Fruit fly (Drosophila melanogaster): ENCODE results near the gene sima.

sima gene

DNA sequence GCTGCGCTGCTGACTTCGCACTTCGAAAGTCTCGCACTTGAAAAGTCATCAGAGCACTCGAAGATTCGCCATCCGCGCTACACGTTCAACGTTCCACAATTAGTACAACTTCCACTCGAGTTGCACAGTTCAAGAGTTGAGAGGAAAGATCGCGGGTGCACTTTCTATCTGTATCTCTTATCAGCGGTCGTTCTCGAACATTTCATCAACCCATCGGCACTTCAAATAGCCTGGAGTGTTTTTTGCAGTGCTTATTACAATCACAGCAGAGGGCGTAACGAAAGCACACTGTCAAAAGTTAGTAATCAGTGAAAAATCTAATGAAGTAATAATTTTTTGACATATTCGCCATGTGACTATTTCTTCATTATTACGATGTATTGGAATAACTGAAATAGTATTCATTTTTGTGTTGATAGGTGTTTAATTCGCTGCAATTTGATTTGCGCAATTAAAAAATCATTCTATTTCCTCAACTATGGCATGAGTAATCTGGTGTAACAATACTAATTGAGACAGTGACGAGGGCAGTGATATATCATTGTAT lies 43.4 kb downstream of the sima start (continued):
- TF ChIP-seq spab (GFP tag; optimal IDR thresholded peaks at IDR 0.05) (no peak), CG31627 (GFP tag; optimal IDR thresholded peaks at IDR 0.05) (peak; percentile 31), Hr4 (GFP tag; optimal IDR thresholded peaks at IDR 0.05) (peak; percentile 43), CG3032 (tag; optimal IDR thresholded peaks at IDR 0.05) (peak; percentile 18), fd85E (GFP tag; optimal IDR thresholded peaks at IDR 0.05) (no peak), CG8119 (GFP tag; IDR thresholded peaks at IDR 0.05) (peak; percentile 49; the same call in 1 of the 3 replicates), Hr39 (GFP tag; optimal IDR thresholded peaks at IDR 0.05) (peak; percentile 47), net (GFP tag; optimal IDR thresholded peaks at IDR 0.05) (no peak), Sox102F (GFP tag; optimal IDR thresholded peaks at IDR 0.05) (no peak), dac (GFP tag; optimal IDR thresholded peaks at IDR 0.05) (no peak), Gug (GFP tag; IDR thresholded peaks at IDR 0.05) (peak; percentile 38; the same call in 1 of the 2 replicates), CG11762 (GFP tag; optimal IDR thresholded peaks at IDR 0.05; ENCODE audit: insufficient read depth) (no peak), pdm3 (GFP tag; optimal IDR thresholded peaks at IDR 0.05) (peak; percentile 46)

DNA sequence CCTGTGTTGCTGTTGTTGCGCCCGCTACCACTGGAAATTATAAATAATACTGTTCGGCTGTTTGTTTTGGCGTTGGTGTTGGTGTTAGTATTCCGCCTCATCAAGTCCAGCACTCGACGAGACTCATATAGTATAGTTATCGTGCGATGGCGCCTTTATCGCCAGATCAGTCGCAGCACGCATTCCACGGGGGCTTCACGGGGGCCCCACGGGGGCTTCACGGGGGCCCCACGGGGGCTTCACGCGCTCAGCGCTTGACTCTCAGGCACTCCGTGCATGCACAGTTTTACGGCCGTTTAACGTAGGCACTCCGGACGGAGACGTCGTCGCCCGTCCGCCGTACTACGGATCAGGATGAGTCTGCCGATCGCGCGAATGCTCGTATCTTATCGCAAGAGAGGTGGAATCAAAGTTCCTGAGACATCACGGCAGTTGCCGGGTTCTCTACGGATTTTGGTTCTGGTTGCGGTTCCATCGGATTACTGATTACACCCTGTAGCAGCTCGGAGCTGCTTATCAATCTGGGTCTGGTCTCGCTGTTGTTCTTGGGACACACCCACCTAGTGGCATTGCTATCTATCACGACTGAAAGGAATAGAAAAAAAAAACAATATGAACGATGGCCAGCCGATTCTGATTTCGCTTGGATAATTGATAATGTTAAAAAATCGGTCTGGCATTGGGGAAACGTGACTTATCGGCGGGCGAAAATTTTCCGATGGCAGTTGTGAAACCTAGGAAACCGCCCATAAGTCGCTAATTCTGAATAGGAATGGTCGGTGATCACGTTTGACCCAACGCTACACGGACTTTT lies 44.9 kb downstream of the sima start:
- TF ChIP-seq esn (GFP tag; optimal IDR thresholded peaks at IDR 0.05) (peak; percentile 11), CG34406 (GFP tag; optimal IDR thresholded peaks at IDR 0.05) (no peak), Gug (GFP tag; IDR thresholded peaks at IDR 0.05) (no peak), CG6163 (GFP tag; IDR thresholded peaks at IDR 0.05) (peak; percentile 32; the same call in 1 of the 3 replicates), CG9139 (GFP tag; optimal IDR thresholded peaks at IDR 0.05) (no peak), fkh (GFP tag; optimal IDR thresholded peaks at IDR 0.05) (peak; percentile 21), CG8632 (GFP tag; optimal IDR thresholded peaks at IDR 0.05) (no peak), CG1621 (tag; optimal IDR thresholded peaks at IDR 0.05) (peak; percentile 40), CG10669 (GFP tag; optimal IDR thresholded peaks at IDR 0.05) (no peak), Sox15 (GFP tag; optimal IDR thresholded peaks at IDR 0.05) (no peak), svp (GFP tag) (peak; percentile 97), Eip78C (GFP tag) (peak; percentile 73), CG8119 (GFP tag; IDR thresholded peaks at IDR 0.05) (no peak), CG10631 (GFP tag; optimal IDR thresholded peaks at IDR 0.05) (no peak), achi (GFP tag; optimal IDR thresholded peaks at IDR 0.05) (no peak), vri (GFP tag; optimal IDR thresholded peaks at IDR 0.05) (peak; percentile 84), CG6808 (GFP tag; optimal IDR thresholded peaks at IDR 0.05) (no peak), dac (GFP tag; optimal IDR thresholded peaks at IDR 0.05) (no peak), salr (GFP tag; optimal IDR thresholded peaks at IDR 0.05) (no peak), CG3919 (GFP tag; optimal IDR thresholded peaks at IDR 0.05) (peak; percentile 18), net (GFP tag; optimal IDR thresholded peaks at IDR 0.05) (no peak), CG6792 (GFP tag; optimal IDR thresholded peaks at IDR 0.05) (no peak)

DNA sequence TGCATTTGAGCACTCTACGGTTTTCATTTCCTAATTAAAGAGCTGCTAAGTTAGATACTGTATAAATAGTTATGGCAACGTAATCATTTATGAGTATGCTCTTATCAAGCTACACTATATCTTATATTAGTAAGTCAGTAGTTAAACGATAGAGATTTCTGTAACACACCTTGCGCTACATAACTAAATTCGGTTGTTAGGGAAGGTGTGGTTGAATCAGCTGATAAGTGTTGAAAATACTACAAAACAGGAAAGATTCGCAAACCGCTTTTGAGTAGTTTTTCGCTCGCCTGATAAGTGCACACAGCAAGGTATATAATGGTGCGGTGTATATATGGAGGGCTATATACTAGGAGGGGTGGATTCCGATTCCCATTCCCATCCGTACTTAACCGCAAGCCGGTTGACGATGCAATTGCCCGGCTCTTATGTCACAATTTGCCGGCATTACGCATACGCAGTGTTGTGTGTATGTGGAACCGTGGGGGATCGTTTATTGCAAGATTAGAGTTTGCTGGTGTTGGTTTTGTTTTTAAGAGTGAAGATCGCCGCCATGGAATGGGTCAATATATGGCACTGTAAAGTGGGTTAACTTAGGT lies 46.9 kb downstream of the sima start:
- TF ChIP-seq vri (GFP tag; optimal IDR thresholded peaks at IDR 0.05) = peak; percentile 74
- no peak for TF ChIP-seq dsx (GFP tag; optimal IDR thresholded peaks at IDR 0.05; ENCODE audit: poor library complexity, severe bottlenecking)
- peak; percentile 30 for TF ChIP-seq svp (GFP tag)

DNA sequence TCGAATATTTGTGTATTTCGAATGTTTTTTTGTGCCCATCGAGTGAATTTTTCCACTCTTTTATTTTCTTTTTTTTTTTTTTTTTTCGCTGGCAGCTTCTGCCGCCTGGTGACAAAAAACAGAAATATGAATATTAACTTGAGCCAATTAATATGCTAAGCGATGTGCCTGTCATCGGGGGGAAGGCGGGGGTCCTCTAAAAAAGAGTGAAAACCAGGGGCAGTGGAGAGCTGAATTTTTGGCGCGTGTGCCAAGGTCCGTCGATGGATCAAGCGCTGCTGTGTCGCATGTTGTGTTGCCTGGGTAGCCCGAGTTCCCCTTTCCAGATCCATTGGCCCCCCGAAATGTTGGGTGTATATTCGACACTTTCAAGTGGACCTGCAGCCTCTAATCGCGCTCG lies 47.7 kb downstream of the sima start:
- TF ChIP-seq eg (GFP tag; IDR thresholded peaks at IDR 0.05) (0 out of 3 replicates have a peak, but pooled peaks have one; percentile 18), Sox15 (GFP tag; optimal IDR thresholded peaks at IDR 0.05) (no peak)
